Worm (Caenorhabditis elegans) whole organism, L1 larva: Measurements from ENCODE around the gene set-24.

Source experiments
- C16A3.4 ChIP-seq: fragments of 150-350 bp; optimal IDR thresholded peaks from 2 replicates; lab custom pipeline; 2014; ENCODE audit warnings: missing biosample characterization, missing genetic modification characterization
- F16B12.6 ChIP-seq: fragments of 150-350 bp; optimal IDR thresholded peaks from 2 replicates; lab custom pipeline; 2014; ENCODE audit warnings: missing biosample characterization, missing genetic modification characterization
- ama-1 ChIP-seq: fragments of 150-350 bp; optimal IDR thresholded peaks from 2 replicates; lab custom pipeline; 2014
- efl-1 ChIP-seq, 4 experiments: fragments of 150-350 bp; optimal IDR thresholded peaks in 3 of 4; peaks in 1 of 4; 1 replicate in 1 of 4; 2 replicates in 3 of 4; lab custom pipeline; 2014; ENCODE audit warnings: missing biosample characterization in 2 of 4, missing genetic modification characterization in 2 of 4, missing genetic modification reagents in 2 of 4
- fos-1 ChIP-seq: fragments of 150-350 bp; optimal IDR thresholded peaks from 2 replicates; lab custom pipeline; 2014; ENCODE audit warnings: missing biosample characterization, missing genetic modification characterization
- isw-1 ChIP-seq: fragments of 200-800 bp; sonication (Bioruptor generic); IDR thresholded peaks from 2 replicates; pipeline ENCODE4 v1.3.6; 2022; ENCODE audit warnings: missing genetic modification characterization, missing compliant biosample characterization
- lin-13 ChIP-seq: fragments of 150-350 bp; optimal IDR thresholded peaks from 2 replicates; lab custom pipeline; 2014; ENCODE audit warnings: missing biosample characterization, missing genetic modification reagents, missing genetic modification characterization
- lir-3 ChIP-seq: sonication (generic microtip); optimal IDR thresholded peaks from 2 replicates; lab custom pipeline; 2016; ENCODE audit warnings: mild to moderate bottlenecking, missing genetic modification characterization, moderate library complexity, missing compliant biosample characterization; ENCODE audit not compliant: poor library complexity
- mef-2 ChIP-seq: fragments of 150-350 bp; optimal IDR thresholded peaks from 2 replicates; lab custom pipeline; 2014; ENCODE audit warnings: missing biosample characterization, missing genetic modification characterization
- sup-37 ChIP-seq: fragments of 200-800 bp; sonication (Bioruptor generic); optimal IDR thresholded peaks from 2 replicates; lab custom pipeline; 2018; ENCODE audit warnings: mild to moderate bottlenecking, missing genetic modification characterization, missing compliant biosample characterization
- unc-30 ChIP-seq: sonication (generic microtip); optimal IDR thresholded peaks from 2 replicates; lab custom pipeline; 2017; ENCODE audit warnings: missing biosample characterization, missing genetic modification characterization

Gene set-24

ce11 chrII:12067451-12068076, 63.2 kb downstream of the set-24 start, which contains the start of gene Y17G7B.22:
Gene Y17G7B.22, plus strand, starts transcription at chrII:12068026.
- no peak for TF ChIP-seq efl-1 (optimal IDR thresholded peaks at IDR 0.05; lab: Kevin White, UChicago)
- no peak for TF ChIP-seq efl-1 (GFP tag; optimal IDR thresholded peaks at IDR 0.05 in 1 of 2; lab: Kevin White, UChicago)
- no peak for TF ChIP-seq ama-1
- no peak for TF ChIP-seq lir-3 (tag; lab: Kevin White, UChicago)
- TF ChIP-seq mef-2 (tag; lab: Kevin White, UChicago) = no peak
- TF ChIP-seq fos-1 (tag; lab: Kevin White, UChicago) = no peak
- TF ChIP-seq C16A3.4 (tag; lab: Kevin White, UChicago) = no peak
- TF ChIP-seq isw-1 (GFP tag; lab: Robert Waterston, UW) = no peak
- TF ChIP-seq unc-30 (tag; lab: Kevin White, UChicago) = no peak
- no peak for TF ChIP-seq sup-37 (GFP tag; lab: Kevin White, UChicago)
- no peak for TF ChIP-seq F16B12.6
- TF ChIP-seq lin-13 = no peak
